Worm (Caenorhabditis elegans) whole organism, midembryonic: ENCODE measurements around the gene hecw-1.

Experiments used
- T22C8.4 ChIP-seq: fragments of 200-800 bp; sonication (Bioruptor generic); IDR thresholded peaks from 2 replicates; pipeline ENCODE4 v1.3.6; 2022; ENCODE audit warnings: missing genetic modification characterization, missing compliant biosample characterization
- cog-1 ChIP-seq: sonication (generic microtip); optimal IDR thresholded peaks from 2 replicates; lab custom pipeline; 2016; ENCODE audit warnings: missing genetic modification characterization, missing compliant biosample characterization
- flt-1 ChIP-seq: fragments of 200-800 bp; sonication (Bioruptor generic); IDR thresholded peaks from 2 replicates; pipeline ENCODE4 v1.3.6; 2022; ENCODE audit warnings: missing genetic modification characterization, missing compliant biosample characterization
- klf-2 ChIP-seq: fragments of 200-800 bp; sonication (Bioruptor generic); conservative IDR thresholded peaks from 2 replicates; pipeline ENCODE4 v1.3.6; 2022; ENCODE audit warnings: missing genetic modification reagents, missing genetic modification characterization, missing compliant biosample characterization
- med-1 ChIP-seq: sonication (generic microtip); optimal IDR thresholded peaks from 2 replicates; lab custom pipeline; 2017; ENCODE audit warnings: missing genetic modification characterization, mild to moderate bottlenecking, missing compliant biosample characterization, antibody characterized with exemption, missing genetic modification reagents; ENCODE audit not compliant: insufficient read depth
- ref-1 ChIP-seq: fragments of 200-800 bp; sonication (Bioruptor generic); conservative IDR thresholded peaks from 2 replicates; pipeline ENCODE4 v1.3.6; 2022; ENCODE audit warnings: missing genetic modification reagents, missing genetic modification characterization, missing compliant biosample characterization
- tab-1 ChIP-seq: fragments of 200-800 bp; sonication (Bioruptor generic); IDR thresholded peaks from 2 replicates; pipeline ENCODE4 v1.3.6; 2022; ENCODE audit warnings: missing genetic modification characterization, missing compliant biosample characterization
- ztf-23 ChIP-seq: fragments of 200-800 bp; sonication (Bioruptor generic); IDR thresholded peaks from 2 replicates; pipeline ENCODE4 v1.3.6; 2022; ENCODE audit warnings: missing genetic modification reagents, missing genetic modification characterization, missing compliant biosample characterization
- ztf-29 ChIP-seq: fragments of 200-800 bp; sonication (Bioruptor generic); IDR thresholded peaks from 2 replicates; pipeline ENCODE4 v1.3.6; 2022; ENCODE audit warnings: missing genetic modification reagents, missing genetic modification characterization, missing compliant biosample characterization

Gene hecw-1

DNA sequence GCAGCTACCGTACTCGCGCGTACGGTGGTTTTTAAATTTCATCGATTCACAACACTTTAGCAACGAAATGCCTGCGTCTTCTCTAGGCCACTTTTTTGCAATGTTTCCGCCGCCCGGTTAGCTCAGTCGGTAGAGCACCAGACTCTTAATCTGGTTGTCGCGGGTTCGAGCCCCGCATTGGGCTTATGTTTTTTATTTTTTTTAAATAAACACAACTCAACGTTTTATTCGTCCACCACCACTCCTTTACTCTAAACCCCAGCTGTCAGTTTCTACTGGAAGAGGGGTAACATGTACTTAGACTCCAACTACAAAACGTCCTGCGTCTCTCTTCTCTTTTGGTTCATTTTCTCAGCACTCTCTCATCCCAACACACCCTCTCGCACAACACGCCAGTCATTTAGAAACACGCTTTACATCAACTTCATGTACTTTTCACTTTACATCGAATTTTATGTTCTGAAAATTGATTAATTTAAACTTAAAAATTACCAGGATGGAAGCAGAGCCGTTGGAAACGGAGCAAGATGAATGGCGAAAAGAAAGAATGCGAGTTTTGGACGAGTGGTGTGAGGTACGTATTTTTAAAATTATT is at the start of gene hecw-1, which contains the start of gene elmd-1:
Gene hecw-1, minus strand, starts transcription at position 545 of the 595 bp plus-strand sequence.
Gene elmd-1, plus strand, starts transcription at position 494 of the 595 bp plus-strand sequence.
- peak; percentile 64; the same call in 1 of the 2 replicates for TF ChIP-seq tab-1 (GFP tag; lab: Robert Waterston, UW)
- TF ChIP-seq flt-1: peak; percentile 74; the same call in 1 of the 2 replicates
- TF ChIP-seq ztf-29: peak; percentile 43; the same call in 1 of the 2 replicates
- no peak for TF ChIP-seq klf-2
- peak; percentile 68; the same call in 1 of the 2 replicates for TF ChIP-seq ztf-23 (GFP tag; lab: Robert Waterston, UW)
- TF ChIP-seq ref-1 (GFP tag; lab: Robert Waterston, UW): peak; percentile 44; the same call in 1 of the 2 replicates

- TF ChIP-seq flt-1 (no peak), med-1 (GFP tag; lab: Kevin White, UChicago) (no peak), klf-2 (no peak), tab-1 (GFP tag; lab: Robert Waterston, UW) (no peak), T22C8.4 (GFP tag; lab: Robert Waterston, UW) (no peak), ztf-23 (GFP tag; lab: Robert Waterston, UW) (no peak), ztf-29 (no peak)
These were observed 47.4 kb upstream of the hecw-1 start for ce11 chrIII:3437139-3437538.

DNA sequence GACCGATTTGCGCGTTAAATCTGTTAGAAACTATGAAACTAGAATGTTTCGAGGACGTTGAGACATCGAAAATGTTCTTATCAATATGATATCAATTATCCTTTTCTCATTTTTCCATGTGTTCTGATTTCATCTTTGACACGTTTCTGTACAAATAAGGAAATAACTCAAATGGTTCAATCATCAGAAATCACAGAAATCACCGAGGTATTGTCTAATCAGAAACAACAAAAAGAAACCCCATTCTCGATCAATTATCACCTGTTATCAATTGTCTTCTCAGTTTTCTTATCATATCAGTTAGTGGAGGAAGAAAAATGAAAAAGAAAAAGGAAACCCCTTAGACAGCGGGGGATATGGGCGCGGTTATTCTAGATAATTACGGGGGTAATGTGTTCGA is 45.4 kb upstream of the hecw-1 start:
- TF ChIP-seq flt-1 (no peak), med-1 (GFP tag; lab: Kevin White, UChicago) (no peak), ref-1 (GFP tag; lab: Robert Waterston, UW) (no peak), ztf-23 (GFP tag; lab: Robert Waterston, UW) (no peak), klf-2 (no peak), T22C8.4 (GFP tag; lab: Robert Waterston, UW) (no peak), tab-1 (GFP tag; lab: Robert Waterston, UW) (no peak), ztf-29 (no peak)

ce11 chrIII:3431385-3431784 is 41.6 kb upstream of the hecw-1 start, which contains the start of gene K01A11.1:
TSS of gene K01A11.1 (minus strand) at chrIII:3431485.
- no peak for TF ChIP-seq T22C8.4 (GFP tag; lab: Robert Waterston, UW)
- no peak for TF ChIP-seq ztf-23 (GFP tag; lab: Robert Waterston, UW)
- no peak for TF ChIP-seq ztf-29

DNA sequence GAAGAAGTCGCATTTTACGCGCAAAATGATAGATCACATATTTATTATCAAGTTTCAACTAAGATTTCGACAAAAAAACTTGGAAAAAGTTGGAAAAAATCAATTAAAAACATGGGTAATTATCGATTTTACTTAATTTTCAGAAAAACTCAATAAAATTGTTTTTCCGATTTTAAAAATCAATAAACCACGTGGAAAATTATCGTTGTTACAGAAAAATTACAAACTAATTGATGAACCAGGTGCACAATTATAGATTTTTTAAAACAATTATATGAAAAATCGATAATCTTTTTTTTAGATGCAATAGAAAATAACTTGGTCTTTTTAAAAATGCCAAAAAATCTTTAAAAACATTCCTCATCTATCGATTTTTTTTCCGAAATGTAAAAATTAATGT is 40.9 kb upstream of the hecw-1 start:
- TF ChIP-seq ztf-23 (GFP tag; lab: Robert Waterston, UW): no peak
- TF ChIP-seq klf-2: no peak
- TF ChIP-seq cog-1 (tag; lab: Kevin White, UChicago): no peak
- TF ChIP-seq T22C8.4 (GFP tag; lab: Robert Waterston, UW): no peak
- TF ChIP-seq ztf-29: no peak
- TF ChIP-seq tab-1 (GFP tag; lab: Robert Waterston, UW): no peak
- TF ChIP-seq ref-1 (GFP tag; lab: Robert Waterston, UW): no peak
- TF ChIP-seq med-1 (GFP tag; lab: Kevin White, UChicago): no peak
- TF ChIP-seq flt-1: no peak

DNA sequence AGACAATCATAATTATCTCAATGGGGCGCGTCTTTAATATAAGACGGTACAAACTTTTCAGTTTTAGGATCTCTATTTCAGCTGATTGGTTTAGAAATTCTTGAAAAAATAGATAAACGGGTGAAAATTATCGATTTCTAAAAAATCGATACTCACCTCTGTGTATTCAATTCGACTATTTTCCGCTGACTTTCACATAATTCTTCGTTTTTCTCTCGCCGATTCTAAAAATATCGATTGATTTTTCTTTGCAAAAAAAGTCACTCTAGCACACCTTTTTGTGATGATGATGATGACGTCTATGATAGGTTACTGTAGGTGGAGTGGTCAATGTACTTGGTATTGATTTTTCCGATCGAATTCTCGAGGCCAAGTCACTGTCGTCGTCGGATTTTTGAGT is 40.0 kb upstream of the hecw-1 start:
- no peak for TF ChIP-seq flt-1
- peak; percentile 65 for TF ChIP-seq T22C8.4 (GFP tag; lab: Robert Waterston, UW)
- TF ChIP-seq med-1 (GFP tag; lab: Kevin White, UChicago): no peak
- TF ChIP-seq ztf-29: no peak
- TF ChIP-seq tab-1 (GFP tag; lab: Robert Waterston, UW): no peak

DNA sequence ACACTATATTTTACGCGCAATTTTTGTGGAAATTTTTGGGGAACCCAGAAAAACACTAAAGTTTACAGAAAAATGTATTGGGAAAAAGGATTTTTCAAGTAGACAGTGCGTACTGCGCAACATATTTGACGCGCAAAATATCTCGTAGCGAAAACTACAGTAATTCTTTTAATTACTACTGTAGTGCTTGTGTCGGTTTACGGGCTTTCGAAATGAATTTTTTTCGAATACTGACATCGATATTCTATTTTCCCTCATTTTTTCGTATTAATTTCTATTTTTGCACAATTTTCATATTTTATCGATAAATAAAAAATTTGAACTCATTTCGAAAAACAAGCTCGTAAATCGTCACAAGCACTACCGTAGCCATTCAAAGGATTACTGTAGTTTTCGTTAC is 38.8 kb upstream of the hecw-1 start:
- TF ChIP-seq ztf-29 (no peak), ref-1 (GFP tag; lab: Robert Waterston, UW) (no peak), med-1 (GFP tag; lab: Kevin White, UChicago) (no peak), flt-1 (no peak), tab-1 (GFP tag; lab: Robert Waterston, UW) (no peak), klf-2 (no peak), ztf-23 (GFP tag; lab: Robert Waterston, UW) (no peak), T22C8.4 (GFP tag; lab: Robert Waterston, UW) (no peak), cog-1 (tag; lab: Kevin White, UChicago) (no peak)

DNA sequence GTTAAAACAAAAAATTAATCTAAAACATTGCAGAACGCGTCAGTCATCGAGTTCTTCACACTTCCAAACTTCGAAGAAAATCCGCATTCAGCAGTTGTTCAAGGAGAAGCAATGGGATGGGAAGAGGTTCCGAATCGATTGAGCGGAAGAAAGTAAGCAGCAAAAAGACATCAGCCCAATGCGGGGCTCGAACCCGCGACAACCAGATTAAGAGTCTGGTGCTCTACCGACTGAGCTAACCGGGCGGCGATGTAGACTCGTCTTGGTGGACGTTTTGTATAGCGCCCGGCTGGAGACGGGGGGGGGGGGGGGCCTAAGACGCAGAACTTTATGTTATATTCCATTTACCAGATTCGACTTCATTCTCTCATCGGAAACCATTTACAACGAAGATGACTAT is 37.0 kb upstream of the hecw-1 start:
- no peak for TF ChIP-seq ztf-29
- 0 out of 2 replicates have a peak, but pooled peaks have one; percentile 4 for TF ChIP-seq flt-1
- no peak for TF ChIP-seq cog-1 (tag; lab: Kevin White, UChicago)
- no peak for TF ChIP-seq klf-2
- no peak for TF ChIP-seq med-1 (GFP tag; lab: Kevin White, UChicago)

- TF ChIP-seq med-1 (GFP tag; lab: Kevin White, UChicago) (no peak), cog-1 (tag; lab: Kevin White, UChicago) (no peak), ztf-29 (no peak), klf-2 (no peak), T22C8.4 (GFP tag; lab: Robert Waterston, UW) (no peak), tab-1 (GFP tag; lab: Robert Waterston, UW) (no peak), ztf-23 (GFP tag; lab: Robert Waterston, UW) (no peak), ref-1 (GFP tag; lab: Robert Waterston, UW) (no peak), flt-1 (no peak)
These were observed 35.7 kb upstream of the hecw-1 start, which contains the start of gene metl-18 for ce11 chrIII:3425438-3425837. TSS of gene metl-18 (plus strand) at chrIII:3425738.

DNA sequence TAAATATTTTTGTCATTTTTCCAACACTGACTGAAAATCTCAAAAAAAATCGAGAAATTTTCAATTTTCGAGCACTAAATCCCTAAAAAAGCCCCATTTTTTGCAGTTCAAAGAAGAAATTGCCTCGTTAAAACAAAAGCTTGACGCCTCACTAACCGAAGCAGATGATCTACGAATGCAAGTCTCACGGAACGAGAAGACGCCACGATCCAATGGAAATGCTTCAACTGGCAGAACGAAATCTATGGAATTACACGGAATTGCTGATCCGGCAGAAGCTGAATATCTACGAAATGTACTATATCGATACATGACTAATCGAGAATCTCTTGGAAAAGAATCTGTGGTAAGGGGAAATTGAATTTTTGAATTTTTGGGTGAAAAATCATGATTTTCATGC is 34.2 kb upstream of the hecw-1 start:
- TF ChIP-seq ref-1 (GFP tag; lab: Robert Waterston, UW): no peak
- TF ChIP-seq ztf-23 (GFP tag; lab: Robert Waterston, UW): no peak
- no peak for TF ChIP-seq med-1 (GFP tag; lab: Kevin White, UChicago)
- TF ChIP-seq klf-2: no peak
